Worm (Caenorhabditis elegans) whole organism, L1 larva: ENCODE results near the gene F15E6.5.

Source experiments
- C16A3.4 ChIP-seq: fragments of 150-350 bp; optimal IDR thresholded peaks from 2 replicates; lab custom pipeline; 2014; ENCODE audit warnings: missing biosample characterization, missing genetic modification characterization
- C34B4.2 ChIP-seq: sonication (generic microtip); optimal IDR thresholded peaks from 2 replicates; lab custom pipeline; 2017; ENCODE audit warnings: mild to moderate bottlenecking, missing genetic modification characterization, missing compliant biosample characterization
- Y116A8C.19 ChIP-seq: sonication (generic microtip); optimal IDR thresholded peaks from 2 replicates; lab custom pipeline; 2016; ENCODE audit warnings: missing compliant biosample characterization, missing genetic modification characterization, borderline replicate concordance
- aly-2 ChIP-seq: fragments of 150-350 bp; optimal IDR thresholded peaks from 2 replicates; lab custom pipeline; 2014; ENCODE audit warnings: missing biosample characterization, missing genetic modification characterization
- blmp-1 ChIP-seq: fragments of 150-350 bp; optimal IDR thresholded peaks from 2 replicates; lab custom pipeline; 2014; ENCODE audit warnings: missing biosample characterization, missing genetic modification characterization
- ceh-8 ChIP-seq: fragments of 200-800 bp; sonication (Bioruptor generic); optimal IDR thresholded peaks from 2 replicates; lab custom pipeline; 2018; ENCODE audit warnings: mild to moderate bottlenecking, missing genetic modification characterization, moderate library complexity, missing compliant biosample characterization
- ceh-82 ChIP-seq, 3 experiments: fragments of 150-350 bp in 1 of 3; sonication (generic microtip) in 2 of 3; optimal IDR thresholded peaks; 2 replicates each; lab custom pipeline; 2014 to 2017; ENCODE audit warnings: missing biosample characterization in 3 of 3, missing genetic modification characterization in 3 of 3
- ces-1 ChIP-seq: fragments of 150-350 bp; optimal IDR thresholded peaks from 2 replicates; lab custom pipeline; 2014; ENCODE audit warnings: missing biosample characterization, missing genetic modification reagents, missing genetic modification characterization
- dpl-1 ChIP-seq, 3 experiments: fragments of 150-350 bp in 2 of 3; sonication (generic microtip) in 1 of 3; optimal IDR thresholded peaks; 2 replicates each; lab custom pipeline; 2014 to 2017; ENCODE audit warnings: missing biosample characterization in 3 of 3, missing genetic modification characterization in 3 of 3, missing genetic modification reagents in 3 of 3
- efl-1 ChIP-seq, 4 experiments: fragments of 150-350 bp; optimal IDR thresholded peaks in 3 of 4; peaks in 1 of 4; 1 replicate in 1 of 4; 2 replicates in 3 of 4; lab custom pipeline; 2014; ENCODE audit warnings: missing biosample characterization in 2 of 4, missing genetic modification characterization in 2 of 4, missing genetic modification reagents in 2 of 4
- egl-27 ChIP-seq, 2 experiments: fragments of 150-350 bp in 1 of 2; sonication (generic microtip); optimal IDR thresholded peaks; 3 replicates each; lab custom pipeline; 2017 to 2018; ENCODE audit warnings: missing biosample characterization in 2 of 2, missing genetic modification characterization in 2 of 2, missing genetic modification reagents in 2 of 2
- elt-3 ChIP-seq, 6 experiments: fragments of 150-350 bp in 1 of 6; sonication (generic microtip); optimal IDR thresholded peaks; 2 replicates each; lab custom pipeline; 2017 to 2018; ENCODE audit warnings: missing biosample characterization in 6 of 6, missing genetic modification characterization in 6 of 6, inconsistent platforms in 1 of 6
- ets-5 ChIP-seq: fragments of 200-800 bp; sonication (Bioruptor generic); IDR thresholded peaks from 2 replicates; pipeline ENCODE4 v1.3.6; 2022; ENCODE audit warnings: missing genetic modification characterization, missing compliant biosample characterization
- fkh-10 ChIP-seq: sonication (generic microtip); optimal IDR thresholded peaks from 2 replicates; lab custom pipeline; 2017; ENCODE audit warnings: missing biosample characterization, missing genetic modification reagents, missing genetic modification characterization
- fos-1 ChIP-seq: fragments of 150-350 bp; optimal IDR thresholded peaks from 2 replicates; lab custom pipeline; 2014; ENCODE audit warnings: missing biosample characterization, missing genetic modification characterization
- irx-1 ChIP-seq: sonication (generic microtip); optimal IDR thresholded peaks from 2 replicates; lab custom pipeline; 2016; ENCODE audit warnings: missing genetic modification characterization, missing compliant biosample characterization
- jun-1 ChIP-seq: fragments of 150-350 bp; optimal IDR thresholded peaks from 2 replicates; lab custom pipeline; 2014; ENCODE audit warnings: missing biosample characterization, missing genetic modification reagents, missing genetic modification characterization
- lin-13 ChIP-seq: fragments of 150-350 bp; optimal IDR thresholded peaks from 2 replicates; lab custom pipeline; 2014; ENCODE audit warnings: missing biosample characterization, missing genetic modification reagents, missing genetic modification characterization
- lin-35 ChIP-seq, 2 experiments: fragments of 150-350 bp; optimal IDR thresholded peaks; 2 replicates each; lab custom pipeline; 2014; ENCODE audit warnings: missing biosample characterization in 2 of 2, missing genetic modification characterization in 2 of 2, missing genetic modification reagents in 2 of 2
- lin-39 ChIP-seq: fragments of 150-350 bp; optimal IDR thresholded peaks from 2 replicates; lab custom pipeline; 2014; ENCODE audit warnings: missing biosample characterization, missing genetic modification reagents, missing genetic modification characterization
- mab-9 ChIP-seq: fragments of 200-800 bp; sonication (Bioruptor generic); IDR thresholded peaks from 2 replicates; pipeline ENCODE4 v1.3.6; 2022; ENCODE audit warnings: missing genetic modification reagents, missing genetic modification characterization, missing compliant biosample characterization
- mef-2 ChIP-seq: fragments of 150-350 bp; optimal IDR thresholded peaks from 2 replicates; lab custom pipeline; 2014; ENCODE audit warnings: missing biosample characterization, missing genetic modification characterization
- nhr-11 ChIP-seq: fragments of 150-350 bp; optimal IDR thresholded peaks from 2 replicates; lab custom pipeline; 2014; ENCODE audit warnings: missing biosample characterization, missing genetic modification characterization
- nhr-19 ChIP-seq: fragments of 200-800 bp; sonication (Bioruptor generic); conservative IDR thresholded peaks from 2 replicates; pipeline ENCODE4 v1.3.6; 2022; ENCODE audit warnings: missing genetic modification characterization, missing compliant biosample characterization
- nhr-28 ChIP-seq: fragments of 150-350 bp; optimal IDR thresholded peaks from 2 replicates; lab custom pipeline; 2014; ENCODE audit warnings: missing biosample characterization, missing genetic modification characterization
- nhr-47 ChIP-seq: sonication (generic microtip); optimal IDR thresholded peaks from 2 replicates; lab custom pipeline; 2016; ENCODE audit warnings: mild to moderate bottlenecking, missing genetic modification characterization, moderate library complexity, missing compliant biosample characterization
- nhr-71 ChIP-seq: sonication (generic microtip); optimal IDR thresholded peaks from 2 replicates; lab custom pipeline; 2016; ENCODE audit warnings: mild to moderate bottlenecking, missing genetic modification characterization, moderate library complexity, missing compliant biosample characterization
- nhr-76 ChIP-seq: sonication (generic microtip); optimal IDR thresholded peaks from 2 replicates; lab custom pipeline; 2017; ENCODE audit warnings: missing biosample characterization, missing genetic modification characterization
- nhr-85 ChIP-seq: sonication (generic microtip); peaks from one replicate; lab custom pipeline; 2016; ENCODE audit warnings: missing genetic modification characterization, inconsistent platforms, missing compliant biosample characterization
- nhr-90 ChIP-seq: sonication (generic microtip); optimal IDR thresholded peaks from 2 replicates; lab custom pipeline; 2016; ENCODE audit warnings: mild to moderate bottlenecking, missing genetic modification characterization, missing compliant biosample characterization; ENCODE audit not compliant: poor library complexity
- pag-3 ChIP-seq: sonication (generic microtip); optimal IDR thresholded peaks from 2 replicates; lab custom pipeline; 2017; ENCODE audit warnings: missing genetic modification characterization, mild to moderate bottlenecking, missing compliant biosample characterization, antibody characterized with exemption, borderline replicate concordance; ENCODE audit not compliant: insufficient read depth
- pax-3 ChIP-seq: fragments of 200-800 bp; sonication (Bioruptor generic); optimal IDR thresholded peaks from 2 replicates; lab custom pipeline; 2018; ENCODE audit warnings: mild to moderate bottlenecking, missing genetic modification characterization, moderate library complexity, missing compliant biosample characterization
- rnt-1 ChIP-seq: sonication (generic microtip); optimal IDR thresholded peaks from 2 replicates; lab custom pipeline; 2016; ENCODE audit warnings: mild to moderate bottlenecking, missing genetic modification characterization, moderate library complexity, missing compliant biosample characterization
- sox-4 ChIP-seq: sonication (generic microtip); optimal IDR thresholded peaks from 2 replicates; lab custom pipeline; 2016; ENCODE audit warnings: missing genetic modification characterization, missing compliant biosample characterization
- tbx-2 ChIP-seq: sonication (generic microtip); optimal IDR thresholded peaks from 2 replicates; lab custom pipeline; 2016; ENCODE audit warnings: missing genetic modification characterization, missing compliant biosample characterization
- unc-62 ChIP-seq: fragments of 150-350 bp; optimal IDR thresholded peaks from 2 replicates; lab custom pipeline; 2014; ENCODE audit warnings: missing biosample characterization, missing genetic modification reagents, missing genetic modification characterization
- unc-86 ChIP-seq: sonication (generic microtip); optimal IDR thresholded peaks from 2 replicates; lab custom pipeline; 2016; ENCODE audit warnings: missing genetic modification characterization, missing compliant biosample characterization
- unc-98 ChIP-seq: fragments of 200-800 bp; sonication (Bioruptor generic); IDR thresholded peaks from 2 replicates; pipeline ENCODE4 v1.3.6; 2022; ENCODE audit warnings: missing genetic modification characterization, missing compliant biosample characterization
- ztf-11 ChIP-seq, 2 experiments: sonication (generic microtip); optimal IDR thresholded peaks; 2 replicates each; lab custom pipeline; 2016 to 2017; ENCODE audit warnings: missing genetic modification characterization in 2 of 2, missing biosample characterization in 1 of 2, missing compliant biosample characterization in 1 of 2
- ztf-4 ChIP-seq: fragments of 150-350 bp; optimal IDR thresholded peaks from 2 replicates; lab custom pipeline; 2014; ENCODE audit warnings: missing biosample characterization, missing genetic modification characterization

F15E6.5 gene

ce11 chrIV:4289267-4289666, at the start of gene F15E6.5:
TSS of gene F15E6.5 (plus strand) at chrIV:4289567.
- TF ChIP-seq tbx-2 (tag; lab: Kevin White, UChicago) (no peak), ces-1 (no peak), mef-2 (tag; lab: Kevin White, UChicago) (no peak), nhr-90 (tag; lab: Kevin White, UChicago) (no peak), aly-2 (tag; lab: Kevin White, UChicago) (no peak), egl-27 (tag; optimal IDR thresholded peaks at IDR 0.05; lab: Kevin White, UChicago) (no peak), sox-4 (tag; lab: Kevin White, UChicago) (no peak), Y116A8C.19 (tag; lab: Kevin White, UChicago) (no peak)

- TF ChIP-seq blmp-1 (tag; lab: Kevin White, UChicago) (no peak), tbx-2 (tag; lab: Kevin White, UChicago) (no peak), lin-39 (no peak), fkh-10 (GFP tag; lab: Kevin White, UChicago) (no peak), ces-1 (no peak), nhr-76 (no peak), ceh-8 (GFP tag; lab: Kevin White, UChicago) (peak; percentile 70), efl-1 (optimal IDR thresholded peaks at IDR 0.05; lab: Kevin White, UChicago) (no peak), efl-1 (GFP tag; optimal IDR thresholded peaks at IDR 0.05 in 1 of 2; lab: Kevin White, UChicago) (peak in 1 of 2 experiments; percentile 78)
- TF ChIP-seq, all 84 proteins: peak for 2
Measured at ce11 chrIV:4243830-4244406, 45.4 kb upstream of the F15E6.5 start.

ce11 chrIV:4244510-4244909, 44.9 kb upstream of the F15E6.5 start, which contains the start of gene col-34:
TSS of gene col-34 (minus strand) at chrIV:4244610.
- no peak for TF ChIP-seq mef-2 (tag; lab: Kevin White, UChicago)
- TF ChIP-seq dpl-1 (GFP tag; optimal IDR thresholded peaks at IDR 0.05; lab: Kevin White, UChicago) = no peak
- no peak for TF ChIP-seq ets-5 (GFP tag; lab: Robert Waterston, UW)
- TF ChIP-seq C34B4.2 (tag; lab: Kevin White, UChicago) = no peak
- TF ChIP-seq blmp-1 (tag; lab: Kevin White, UChicago) = peak; percentile 15
- no peak for TF ChIP-seq ztf-4
- TF ChIP-seq unc-62 (GFP tag; lab: Kevin White, UChicago) = no peak
- TF ChIP-seq nhr-47 (tag; lab: Kevin White, UChicago) = no peak

- TF ChIP-seq ces-1 = no peak
- no peak for TF ChIP-seq irx-1
- no peak for TF ChIP-seq nhr-71
- peak; percentile 7 for TF ChIP-seq nhr-85 (tag; lab: Kevin White, UChicago)
- no peak for TF ChIP-seq ets-5 (GFP tag; lab: Robert Waterston, UW)
- no peak for TF ChIP-seq ceh-82 (tag; optimal IDR thresholded peaks at IDR 0.05; lab: Kevin White, UChicago)
- no peak for TF ChIP-seq nhr-28 (tag; lab: Kevin White, UChicago)
Measured at ce11 chrIV:4246493-4246892, 42.9 kb upstream of the F15E6.5 start, which contains the start of gene ttr-20. TSS of gene ttr-20 (plus strand) at chrIV:4246793.

- TF ChIP-seq nhr-19 (GFP tag; lab: Robert Waterston, UW) (peak; percentile 64), C16A3.4 (peak; percentile 25), sox-4 (tag; lab: Kevin White, UChicago) (no peak), lin-35 (GFP tag; optimal IDR thresholded peaks at IDR 0.05; lab: Kevin White, UChicago) (peak; percentile 76 to 85), nhr-85 (tag; lab: Kevin White, UChicago) (no peak), ceh-8 (GFP tag; lab: Kevin White, UChicago) (no peak), rnt-1 (peak; percentile 59), unc-98 (GFP tag; lab: Robert Waterston, UW) (no peak), C34B4.2 (tag; lab: Kevin White, UChicago) (no peak), mab-9 (GFP tag; lab: Robert Waterston, UW) (no peak), nhr-71 (peak; percentile 80), unc-86 (tag; lab: Kevin White, UChicago) (peak; percentile 39), pax-3 (tag; lab: Kevin White, UChicago) (no peak), ztf-4 (no peak), mef-2 (tag; lab: Kevin White, UChicago) (no peak), ztf-11 (tag; optimal IDR thresholded peaks at IDR 0.05; lab: Kevin White, UChicago) (no peak), fos-1 (tag; lab: Kevin White, UChicago) (no peak), fkh-10 (GFP tag; lab: Kevin White, UChicago) (no peak), nhr-90 (tag; lab: Kevin White, UChicago) (peak; percentile 42), efl-1 (optimal IDR thresholded peaks at IDR 0.05; lab: Kevin White, UChicago) (peak; percentile 83 to 85), efl-1 (GFP tag; optimal IDR thresholded peaks at IDR 0.05 in 1 of 2; lab: Kevin White, UChicago) (peak; percentile 82 to 98), jun-1 (tag; lab: Kevin White, UChicago) (no peak), lin-13 (GFP tag; lab: Kevin White, UChicago) (peak; percentile 48), nhr-11 (tag; lab: Kevin White, UChicago) (no peak), pag-3 (no peak), elt-3 (tag; optimal IDR thresholded peaks at IDR 0.05; lab: Kevin White, UChicago) (peak in 2 of 6 experiments; percentile 1 to 39)
Measured at ce11 chrIV:4247334-4247733, 42.0 kb upstream of the F15E6.5 start.
